Fruit fly (Drosophila melanogaster) whole organism, embryonic: ENCODE measurements around the gene Hsp83.

Source experiments
- Aef1 ChIP-seq: fragments of 200-800 bp; sonication (Bioruptor generic); IDR thresholded peaks from 3 replicates; pipeline ENCODE4 v1.3.6; 2022; ENCODE audit warnings: missing biosample characterization, missing genetic modification characterization
- Antp ChIP-seq: fragments of 200-800 bp; sonication (Bioruptor generic); optimal IDR thresholded peaks from 3 replicates; lab custom pipeline; 2016; ENCODE audit warnings: missing biosample characterization, missing genetic modification characterization
- CG11696 ChIP-seq: fragments of 200-800 bp; sonication (Bioruptor generic); IDR thresholded peaks from 2 replicates; pipeline ENCODE4 v1.3.6; 2022; ENCODE audit warnings: missing biosample characterization, missing genetic modification characterization
- CG13296 ChIP-seq: fragments of 200-800 bp; sonication (Bioruptor generic); optimal IDR thresholded peaks from 3 replicates; lab custom pipeline; 2018; ENCODE audit warnings: missing biosample characterization, mild to moderate bottlenecking, missing genetic modification characterization
- CG16779 ChIP-seq: fragments of 200-800 bp; sonication (Bioruptor generic); IDR thresholded peaks from 2 replicates; pipeline ENCODE4 v1.3.6; 2022; ENCODE audit warnings: missing biosample characterization, missing genetic modification characterization
- CG2120 ChIP-seq: fragments of 200-800 bp; sonication (Bioruptor generic); optimal IDR thresholded peaks from 3 replicates; lab custom pipeline; 2016; ENCODE audit warnings: missing biosample characterization, missing genetic modification characterization
- CG2875 ChIP-seq: fragments of 200-800 bp; sonication (Bioruptor generic); optimal IDR thresholded peaks from 2 replicates; lab custom pipeline; 2017; ENCODE audit warnings: missing biosample characterization, mild to moderate bottlenecking, missing genetic modification characterization, missing genetic modification reagents
- CG30431 ChIP-seq: fragments of 200-800 bp; sonication (Bioruptor generic); optimal IDR thresholded peaks from 2 replicates; lab custom pipeline; 2017; ENCODE audit warnings: missing biosample characterization, missing genetic modification characterization
- CG3838 ChIP-seq: fragments of 200-800 bp; sonication (Bioruptor generic); optimal IDR thresholded peaks from 3 replicates; lab custom pipeline; 2016; ENCODE audit warnings: missing biosample characterization, missing genetic modification characterization
- CG6791 ChIP-seq: fragments of 200-800 bp; sonication (Bioruptor generic); IDR thresholded peaks from 3 replicates; pipeline ENCODE4 v1.3.6; 2022; ENCODE audit warnings: missing biosample characterization, missing genetic modification characterization; ENCODE audit not compliant: partially characterized antibody
- CG7357 ChIP-seq: fragments of 200-800 bp; sonication (Bioruptor generic); IDR thresholded peaks from 3 replicates; pipeline ENCODE4 v1.3.6; 2022; ENCODE audit warnings: missing biosample characterization, missing genetic modification characterization
- CG7963 ChIP-seq: fragments of 200-800 bp; sonication (Bioruptor generic); IDR thresholded peaks from 3 replicates; pipeline ENCODE4 v1.3.6; 2022; ENCODE audit warnings: missing biosample characterization, missing genetic modification characterization; ENCODE audit not compliant: partially characterized antibody
- CG8924 ChIP-seq: fragments of 200-800 bp; optimal IDR thresholded peaks from 3 replicates; lab custom pipeline; 2019; ENCODE audit warnings: missing biosample characterization, mild to moderate bottlenecking, missing genetic modification characterization, moderate library complexity
- CG9437 ChIP-seq: fragments of 200-800 bp; sonication (Bioruptor generic); optimal IDR thresholded peaks from 2 replicates; lab custom pipeline; 2018; ENCODE audit warnings: missing biosample characterization, mild to moderate bottlenecking, missing genetic modification characterization
- CoRest ChIP-seq: fragments of 200-800 bp; sonication (Bioruptor generic); optimal IDR thresholded peaks from 3 replicates; lab custom pipeline; 2018; ENCODE audit warnings: missing biosample characterization, mild to moderate bottlenecking, missing genetic modification characterization, moderate library complexity
- CrebB ChIP-seq: fragments of 200-800 bp; sonication (Bioruptor generic); optimal IDR thresholded peaks from 3 replicates; lab custom pipeline; 2018; ENCODE audit warnings: missing biosample characterization, mild to moderate bottlenecking, missing genetic modification characterization
- D19A ChIP-seq: fragments of 200-800 bp; optimal IDR thresholded peaks from 3 replicates; lab custom pipeline; 2019; ENCODE audit warnings: missing biosample characterization, mild to moderate bottlenecking, missing genetic modification characterization, moderate library complexity
- Dbx ChIP-seq: fragments of 200-800 bp; sonication (Bioruptor generic); IDR thresholded peaks from 3 replicates; pipeline ENCODE4 v1.3.6; 2022; ENCODE audit warnings: missing biosample characterization, missing genetic modification characterization
- Deaf1 ChIP-seq: fragments of 200-800 bp; optimal IDR thresholded peaks from 3 replicates; lab custom pipeline; 2019; ENCODE audit warnings: missing biosample characterization, mild to moderate bottlenecking, missing genetic modification characterization, moderate library complexity
- Dll ChIP-seq: fragments of 200-800 bp; sonication (Bioruptor generic); IDR thresholded peaks from 4 replicates; pipeline ENCODE4 v1.3.6; 2022; ENCODE audit warnings: missing biosample characterization, missing genetic modification characterization; ENCODE audit not compliant: partially characterized antibody
- Eip74EF ChIP-seq, 2 experiments: fragments of 200-800 bp in 1 of 2; fragments of >200 bp in 1 of 2; sonication (Bioruptor generic) in 1 of 2; optimal IDR thresholded peaks; 2 replicates each; lab custom pipeline; 2017 to 2019; ENCODE audit warnings: missing biosample characterization in 2 of 2, missing genetic modification characterization in 2 of 2, mild to moderate bottlenecking in 1 of 2, moderate library complexity in 1 of 2
- HHEX ChIP-seq: fragments of 200-800 bp; sonication (Bioruptor generic); optimal IDR thresholded peaks from 3 replicates; lab custom pipeline; 2017; ENCODE audit warnings: missing biosample characterization, mild to moderate bottlenecking, missing genetic modification characterization, missing genetic modification reagents
- Hey ChIP-seq: fragments of 200-800 bp; sonication (Bioruptor generic); optimal IDR thresholded peaks from 3 replicates; lab custom pipeline; 2018; ENCODE audit warnings: missing biosample characterization, mild to moderate bottlenecking, missing genetic modification characterization
- Poxn ChIP-seq: fragments of 200-800 bp; sonication (Bioruptor generic); IDR thresholded peaks from 2 replicates; pipeline ENCODE4 v1.3.6; 2022; ENCODE audit warnings: missing biosample characterization, missing genetic modification characterization
- Rx ChIP-seq: fragments of 200-800 bp; sonication (Bioruptor generic); IDR thresholded peaks from 2 replicates; pipeline ENCODE4 v1.3.6; 2022; ENCODE audit warnings: missing biosample characterization, missing genetic modification characterization
- bsh ChIP-seq, 2 experiments: fragments of 200-800 bp; sonication (Bioruptor generic); optimal IDR thresholded peaks; 2 replicates each; lab custom pipeline; 2017 to 2018; ENCODE audit warnings: mild to moderate bottlenecking in 2 of 2, missing biosample characterization in 2 of 2, missing genetic modification characterization in 2 of 2, moderate library complexity in 1 of 2
- cad ChIP-seq: fragments of >200 bp; optimal IDR thresholded peaks from 2 replicates; lab custom pipeline; 2017; ENCODE audit warnings: missing biosample characterization, missing genetic modification characterization
- cas ChIP-seq: fragments of 200-800 bp; sonication (Bioruptor generic); IDR thresholded peaks from 2 replicates; pipeline ENCODE4 v1.3.6; 2022; ENCODE audit warnings: missing biosample characterization, missing genetic modification characterization
- cg ChIP-seq: fragments of 200-800 bp; sonication (Bioruptor generic); optimal IDR thresholded peaks from 3 replicates; lab custom pipeline; 2019; ENCODE audit warnings: missing biosample characterization, mild to moderate bottlenecking, missing genetic modification characterization, moderate library complexity
- chif ChIP-seq, 2 experiments: fragments of 200-800 bp; sonication (Bioruptor generic); optimal IDR thresholded peaks; 3 replicates each; lab custom pipeline; 2016; ENCODE audit warnings: missing biosample characterization in 2 of 2, missing genetic modification characterization in 2 of 2
- chm ChIP-seq: fragments of 200-800 bp; sonication (Bioruptor generic); IDR thresholded peaks from 2 replicates; pipeline ENCODE4 v1.3.6; 2022; ENCODE audit warnings: missing biosample characterization, missing genetic modification characterization
- crc ChIP-seq: fragments of 200-800 bp; sonication (Bioruptor generic); optimal IDR thresholded peaks from 2 replicates; lab custom pipeline; 2016; ENCODE audit warnings: missing biosample characterization, missing genetic modification characterization
- dan ChIP-seq: fragments of 200-800 bp; sonication (Bioruptor generic); IDR thresholded peaks from 2 replicates; pipeline ENCODE4 v1.3.6; 2022; ENCODE audit warnings: missing biosample characterization, missing genetic modification characterization
- danr ChIP-seq: fragments of 200-800 bp; sonication (Bioruptor generic); IDR thresholded peaks from 2 replicates; pipeline ENCODE4 v1.3.6; 2022; ENCODE audit warnings: missing biosample characterization, missing genetic modification characterization
- eve ChIP-seq, 2 experiments: fragments of >200 bp; optimal IDR thresholded peaks; 2 replicates each; lab custom pipeline; 2017; ENCODE audit warnings: missing biosample characterization in 2 of 2, missing genetic modification characterization in 2 of 2
- exex ChIP-seq: fragments of 200-800 bp; sonication (Bioruptor generic); optimal IDR thresholded peaks from 4 replicates; lab custom pipeline; 2018; ENCODE audit warnings: missing biosample characterization, mild to moderate bottlenecking, missing genetic modification characterization, moderate library complexity
- gsb ChIP-seq: fragments of 200-800 bp; sonication (Bioruptor generic); IDR thresholded peaks from 2 replicates; pipeline ENCODE4 v1.3.6; 2022; ENCODE audit warnings: missing biosample characterization, missing genetic modification characterization
- luna ChIP-seq: fragments of 200-800 bp; sonication (Bioruptor generic); optimal IDR thresholded peaks from 2 replicates; lab custom pipeline; 2016; ENCODE audit warnings: missing biosample characterization, missing genetic modification characterization
- otp ChIP-seq: fragments of 200-800 bp; sonication (Bioruptor generic); IDR thresholded peaks from 3 replicates; pipeline ENCODE4, ENCODE4 v1.3.6; 2022; ENCODE audit warnings: missing biosample characterization, missing genetic modification characterization
- p53 ChIP-seq: fragments of 200-800 bp; sonication (Bioruptor generic); optimal IDR thresholded peaks from 2 replicates; lab custom pipeline; 2016; ENCODE audit warnings: missing biosample characterization, missing genetic modification characterization
- pb ChIP-seq: fragments of 200-800 bp; sonication (Bioruptor generic); optimal IDR thresholded peaks from 3 replicates; lab custom pipeline; 2016; ENCODE audit warnings: missing biosample characterization, missing genetic modification characterization
- pfk ChIP-seq: fragments of 200-800 bp; sonication (Bioruptor generic); optimal IDR thresholded peaks from 2 replicates; lab custom pipeline; 2018; ENCODE audit warnings: missing biosample characterization, mild to moderate bottlenecking, missing genetic modification characterization, moderate library complexity
- pita ChIP-seq: fragments of 200-800 bp; sonication (Bioruptor generic); optimal IDR thresholded peaks from 2 replicates; lab custom pipeline; 2017; ENCODE audit warnings: missing biosample characterization, mild to moderate bottlenecking, missing genetic modification characterization
- pum ChIP-seq: fragments of 200-800 bp; sonication (Bioruptor generic); optimal IDR thresholded peaks from 2 replicates; lab custom pipeline; 2016; ENCODE audit warnings: missing biosample characterization, missing genetic modification characterization
- ro ChIP-seq: fragments of 200-800 bp; sonication (Bioruptor generic); IDR thresholded peaks from 2 replicates; pipeline ENCODE4 v1.3.6; 2022; ENCODE audit warnings: missing biosample characterization, missing genetic modification characterization
- salm ChIP-seq: fragments of 200-800 bp; sonication (Bioruptor generic); optimal IDR thresholded peaks from 2 replicates; lab custom pipeline; 2018; ENCODE audit warnings: missing biosample characterization, mild to moderate bottlenecking, missing genetic modification characterization
- schlank ChIP-seq: fragments of 200-800 bp; sonication (Bioruptor generic); optimal IDR thresholded peaks from 2 replicates; lab custom pipeline; 2018; ENCODE audit warnings: missing biosample characterization, mild to moderate bottlenecking, missing genetic modification characterization
- unc-4 ChIP-seq: fragments of 200-800 bp; sonication (Bioruptor generic); IDR thresholded peaks from 2 replicates; pipeline ENCODE4 v1.3.6; 2022; ENCODE audit warnings: missing biosample characterization, missing genetic modification characterization; ENCODE audit not compliant: partially characterized antibody
- zfh2 ChIP-seq: fragments of 200-800 bp; sonication (Bioruptor generic); optimal IDR thresholded peaks from 2 replicates; lab custom pipeline; 2016; ENCODE audit warnings: missing biosample characterization, missing genetic modification characterization

Hsp83 gene

dm6 chr3L:3148125-3149059 lies 44.4 kb upstream of the Hsp83 start, which contains the start of the genes Usp5 and BtbVII (continued):
- TF ChIP-seq pita (GFP tag; lab: Kevin White, UChicago) (no peak), cad (GFP tag; lab: Kevin White, UChicago) (no peak), Poxn (GFP tag; lab: Robert Waterston, UW) (no peak), gsb (GFP tag; lab: Robert Waterston, UW) (no peak), zfh2 (GFP tag; lab: Kevin White, UChicago) (peak; percentile 72), HHEX (GFP tag; lab: Kevin White, UChicago) (no peak), chif (GFP tag; optimal IDR thresholded peaks at IDR 0.05; lab: Kevin White, UChicago) (peak; percentile 41 to 61), danr (GFP tag; lab: Robert Waterston, UW) (no peak), unc-4 (peak; percentile 98), luna (peak; percentile 48), CG11696 (GFP tag; lab: Robert Waterston, UW) (0 out of 2 replicates have a peak, but pooled peaks have one; percentile 33), Dll (GFP tag; lab: Robert Waterston, UW) (peak; percentile 100), cg (GFP tag; lab: Kevin White, UChicago) (no peak), bsh (GFP tag; optimal IDR thresholded peaks at IDR 0.05; lab: Kevin White, UChicago) (peak in 1 of 2 experiments; percentile 51), salm (tag; lab: Kevin White, UChicago) (no peak), Deaf1 (no peak), Rx (no peak), CG6791 (peak; percentile 80), pb (peak; percentile 43), CG2120 (GFP tag; lab: Kevin White, UChicago) (peak; percentile 84), CG13296 (GFP tag; lab: Kevin White, UChicago) (peak; percentile 39), CG2875 (no peak), crc (GFP tag; lab: Kevin White, UChicago) (peak; percentile 22), CG7963 (GFP tag; lab: Robert Waterston, UW) (peak; percentile 80), CoRest (tag; lab: Kevin White, UChicago) (peak; percentile 49), Antp (peak; percentile 81), Hey (tag; lab: Kevin White, UChicago) (no peak), pfk (GFP tag; lab: Kevin White, UChicago) (no peak), chm (GFP tag; lab: Robert Waterston, UW) (peak; percentile 36; the same call in 1 of the 2 replicates), CG3838 (GFP tag; lab: Kevin White, UChicago) (no peak), Dbx (peak; percentile 68), eve (GFP tag; optimal IDR thresholded peaks at IDR 0.05; lab: Kevin White, UChicago) (no peak), CrebB (tag; lab: Kevin White, UChicago) (peak; percentile 41), otp (GFP tag; lab: Robert Waterston, UW) (0 out of 3 replicates have a peak, but pooled peaks have one; percentile 15), CG16779 (GFP tag; lab: Robert Waterston, UW) (no peak), cas (no peak), CG30431 (peak; percentile 6), Aef1 (GFP tag; lab: Robert Waterston, UW) (peak; percentile 84), schlank (tag; lab: Kevin White, UChicago) (peak; percentile 24), ro (GFP tag; lab: Robert Waterston, UW) (no peak), exex (tag; lab: Kevin White, UChicago) (peak; percentile 16), p53 (GFP tag; lab: Kevin White, UChicago) (no peak), CG9437 (GFP tag; lab: Kevin White, UChicago) (peak; percentile 93), Eip74EF (GFP tag; optimal IDR thresholded peaks at IDR 0.05; lab: Kevin White, UChicago) (no peak), D19A (tag; lab: Kevin White, UChicago) (no peak), CG8924 (tag; lab: Kevin White, UChicago) (peak; percentile 77), dan (GFP tag; lab: Robert Waterston, UW) (no peak), pum (peak; percentile 50), CG7357 (GFP tag; lab: Robert Waterston, UW) (0 out of 3 replicates have a peak, but pooled peaks have one; percentile 12)
